Fruit fly (Drosophila melanogaster) whole organism, embryonic: ENCODE measurements around the gene CG6409.

Experiments
- ATbp ChIP-seq: fragments of 200-800 bp; sonication (Bioruptor generic); optimal IDR thresholded peaks from 2 replicates; lab custom pipeline; 2017; ENCODE audit warnings: missing biosample characterization, mild to moderate bottlenecking, missing genetic modification characterization, missing genetic modification reagents
- Atf3 ChIP-seq: fragments of 200-800 bp; sonication (Bioruptor generic); optimal IDR thresholded peaks from 3 replicates; lab custom pipeline; 2016; ENCODE audit warnings: missing biosample characterization, missing genetic modification characterization
- Atf6 ChIP-seq: fragments of 200-800 bp; sonication (Bioruptor generic); IDR thresholded peaks from 2 replicates; pipeline ENCODE4 v1.3.6; 2022; ENCODE audit warnings: missing biosample characterization, missing genetic modification characterization
- Bdp1 ChIP-seq: fragments of 200-800 bp; sonication (Bioruptor generic); optimal IDR thresholded peaks from 3 replicates; lab custom pipeline; 2016; ENCODE audit warnings: missing biosample characterization, missing genetic modification characterization
- CG10462 ChIP-seq: fragments of 200-800 bp; sonication (Bioruptor generic); optimal IDR thresholded peaks from 2 replicates; lab custom pipeline; 2016; ENCODE audit warnings: missing biosample characterization, missing genetic modification characterization
- CG10543 ChIP-seq: fragments of 200-800 bp; sonication (Bioruptor generic); optimal IDR thresholded peaks from 3 replicates; lab custom pipeline; 2017; ENCODE audit warnings: missing biosample characterization, mild to moderate bottlenecking, missing genetic modification characterization, moderate library complexity
- CG11398 ChIP-seq: fragments of 200-800 bp; sonication (Bioruptor generic); optimal IDR thresholded peaks from 2 replicates; lab custom pipeline; 2016; ENCODE audit warnings: missing biosample characterization, missing genetic modification characterization
- CG11723 ChIP-seq: fragments of 200-800 bp; sonication (Bioruptor generic); optimal IDR thresholded peaks from 2 replicates; lab custom pipeline; 2017; ENCODE audit warnings: missing biosample characterization, mild to moderate bottlenecking, missing genetic modification characterization
- CG12155 ChIP-seq: fragments of 200-800 bp; sonication (Bioruptor generic); optimal IDR thresholded peaks from 3 replicates; lab custom pipeline; 2016; ENCODE audit warnings: missing biosample characterization, missing genetic modification characterization
- CG12299 ChIP-seq: fragments of 200-800 bp; sonication (Bioruptor generic); optimal IDR thresholded peaks from 2 replicates; lab custom pipeline; 2018; ENCODE audit warnings: missing biosample characterization, mild to moderate bottlenecking, missing genetic modification characterization
- CG13287 ChIP-seq: fragments of 200-800 bp; sonication (Bioruptor generic); IDR thresholded peaks from 2 replicates; pipeline ENCODE4 v1.3.6; 2022; ENCODE audit warnings: missing biosample characterization, missing genetic modification characterization; ENCODE audit not compliant: partially characterized antibody
- CG1603 ChIP-seq: fragments of 200-800 bp; sonication (Bioruptor generic); optimal IDR thresholded peaks from 2 replicates; lab custom pipeline; 2019; ENCODE audit warnings: missing biosample characterization, mild to moderate bottlenecking, missing genetic modification characterization, moderate library complexity
- CG18011 ChIP-seq: fragments of 200-800 bp; sonication (Bioruptor generic); optimal IDR thresholded peaks from 2 replicates; lab custom pipeline; 2017; ENCODE audit warnings: missing biosample characterization, missing genetic modification characterization, mild to moderate bottlenecking, moderate library complexity, missing genotype
- CG31365 ChIP-seq: fragments of 200-800 bp; sonication (Bioruptor generic); optimal IDR thresholded peaks from 2 replicates; lab custom pipeline; 2018; ENCODE audit warnings: missing biosample characterization, mild to moderate bottlenecking, missing genetic modification characterization
- CG31441 ChIP-seq: fragments of 200-800 bp; sonication (Bioruptor generic); IDR thresholded peaks from 2 replicates; pipeline ENCODE4 v1.3.6; 2022; ENCODE audit warnings: missing biosample characterization, missing genetic modification characterization
- CG32767 ChIP-seq: fragments of 200-800 bp; sonication (Bioruptor generic); IDR thresholded peaks from 2 replicates; pipeline ENCODE4 v1.3.6; 2022; ENCODE audit warnings: missing biosample characterization, missing genetic modification characterization
- CG5245 ChIP-seq: fragments of 200-800 bp; sonication (Bioruptor generic); optimal IDR thresholded peaks from 3 replicates; lab custom pipeline; 2016; ENCODE audit warnings: missing biosample characterization, missing genetic modification characterization
- CG6254 ChIP-seq: fragments of 200-800 bp; sonication (Bioruptor generic); optimal IDR thresholded peaks from 3 replicates; lab custom pipeline; 2017; ENCODE audit warnings: mild to moderate bottlenecking, missing biosample characterization, missing genetic modification reagents, missing genetic modification characterization
- CG6689 ChIP-seq: fragments of 200-800 bp; sonication (Bioruptor generic); IDR thresholded peaks from 2 replicates; pipeline ENCODE4 v1.3.6; 2022; ENCODE audit warnings: missing biosample characterization, missing genetic modification characterization
- CG8089 ChIP-seq: fragments of 200-800 bp; sonication (Bioruptor generic); optimal IDR thresholded peaks from 3 replicates; lab custom pipeline; 2016; ENCODE audit warnings: missing biosample characterization, missing genetic modification characterization
- CG8281 ChIP-seq: fragments of 200-800 bp; sonication (Bioruptor generic); optimal IDR thresholded peaks from 2 replicates; lab custom pipeline; 2018; ENCODE audit warnings: missing biosample characterization, mild to moderate bottlenecking, missing genetic modification characterization, moderate library complexity
- CG9932 ChIP-seq: fragments of 200-800 bp; sonication (Bioruptor generic); IDR thresholded peaks from 2 replicates; pipeline ENCODE4 v1.3.6; 2022; ENCODE audit warnings: missing biosample characterization, missing genetic modification characterization
- HHEX ChIP-seq: fragments of 200-800 bp; sonication (Bioruptor generic); optimal IDR thresholded peaks from 3 replicates; lab custom pipeline; 2017; ENCODE audit warnings: missing biosample characterization, mild to moderate bottlenecking, missing genetic modification characterization, missing genetic modification reagents
- HLH4C ChIP-seq: fragments of 200-800 bp; sonication (Bioruptor generic); IDR thresholded peaks from 3 replicates; pipeline ENCODE4 v1.3.6; 2022; ENCODE audit warnings: missing biosample characterization, missing genetic modification characterization; ENCODE audit not compliant: partially characterized antibody
- HLHmδ ChIP-seq: fragments of 200-800 bp; sonication (Bioruptor generic); optimal IDR thresholded peaks from 2 replicates; lab custom pipeline; 2018; ENCODE audit warnings: missing biosample characterization, mild to moderate bottlenecking, missing genetic modification characterization, moderate library complexity
- HmgD ChIP-seq: fragments of 200-800 bp; sonication (Bioruptor generic); optimal IDR thresholded peaks from 3 replicates; lab custom pipeline; 2016; ENCODE audit warnings: missing biosample characterization, missing genetic modification characterization
- Hmr ChIP-seq: fragments of 200-800 bp; sonication (Bioruptor generic); optimal IDR thresholded peaks from 3 replicates; lab custom pipeline; 2017; ENCODE audit warnings: mild to moderate bottlenecking, missing biosample characterization, missing genetic modification reagents, missing genetic modification characterization
- Hr3 ChIP-seq: fragments of 200-800 bp; sonication (Bioruptor generic); optimal IDR thresholded peaks from 3 replicates; lab custom pipeline; 2016; ENCODE audit warnings: missing biosample characterization, missing genetic modification characterization
- Lpt ChIP-seq: fragments of >200 bp; optimal IDR thresholded peaks from 2 replicates; lab custom pipeline; 2018; ENCODE audit warnings: missing biosample characterization, missing genetic modification characterization
- Myb ChIP-seq: fragments of 200-800 bp; sonication (Bioruptor generic); optimal IDR thresholded peaks from 2 replicates; lab custom pipeline; 2016; ENCODE audit warnings: missing biosample characterization, missing genetic modification characterization
- NFAT ChIP-seq: fragments of 200-800 bp; sonication (Bioruptor generic); IDR thresholded peaks from 2 replicates; pipeline ENCODE4 v1.3.6; 2022; ENCODE audit warnings: missing biosample characterization, missing genetic modification characterization
- Oaz ChIP-seq: fragments of 200-800 bp; sonication (Bioruptor generic); IDR thresholded peaks from 2 replicates; pipeline ENCODE4 v1.3.6; 2022; ENCODE audit warnings: missing biosample characterization, missing genetic modification characterization
- YL-1 ChIP-seq: fragments of 200-800 bp; sonication (Bioruptor generic); optimal IDR thresholded peaks from 3 replicates; lab custom pipeline; 2017; ENCODE audit warnings: missing biosample characterization, mild to moderate bottlenecking, missing genetic modification characterization
- aop ChIP-seq: fragments of 200-800 bp; sonication (Bioruptor generic); IDR thresholded peaks from 2 replicates; pipeline ENCODE4 v1.3.6; 2022; ENCODE audit warnings: missing biosample characterization, missing genetic modification characterization
- ase ChIP-seq: fragments of 200-800 bp; sonication (Bioruptor generic); IDR thresholded peaks from 3 replicates; pipeline ENCODE4 v1.3.6; 2022; ENCODE audit warnings: missing biosample characterization, missing genetic modification characterization
- chn ChIP-seq: fragments of 200-800 bp; sonication (Bioruptor generic); optimal IDR thresholded peaks from 2 replicates; lab custom pipeline; 2016; ENCODE audit warnings: missing biosample characterization, missing genetic modification characterization
- cwo ChIP-seq: fragments of 200-800 bp; sonication (Bioruptor generic); optimal IDR thresholded peaks from 3 replicates; lab custom pipeline; 2017; ENCODE audit warnings: missing biosample characterization, missing genetic modification characterization, mild to moderate bottlenecking, moderate library complexity, missing genetic modification reagents
- dm ChIP-seq: fragments of 200-800 bp; sonication (Bioruptor generic); optimal IDR thresholded peaks from 3 replicates; lab custom pipeline; 2016; ENCODE audit warnings: missing biosample characterization, missing genetic modification characterization
- exex ChIP-seq: fragments of 200-800 bp; sonication (Bioruptor generic); optimal IDR thresholded peaks from 4 replicates; lab custom pipeline; 2018; ENCODE audit warnings: missing biosample characterization, mild to moderate bottlenecking, missing genetic modification characterization, moderate library complexity
- fd64A ChIP-seq: fragments of 200-800 bp; sonication (Bioruptor generic); optimal IDR thresholded peaks from 3 replicates; lab custom pipeline; 2018; ENCODE audit warnings: missing biosample characterization, mild to moderate bottlenecking, missing genetic modification characterization
- gcm2 ChIP-seq: fragments of 200-800 bp; sonication (Bioruptor generic); optimal IDR thresholded peaks from 2 replicates; lab custom pipeline; 2016; ENCODE audit warnings: missing biosample characterization, missing genetic modification characterization
- ham ChIP-seq: fragments of 200-800 bp; sonication (Bioruptor generic); IDR thresholded peaks from 2 replicates; pipeline ENCODE4 v1.3.6; 2022; ENCODE audit warnings: missing biosample characterization, missing genetic modification characterization
- inv ChIP-seq: fragments of 200-800 bp; sonication (Bioruptor generic); IDR thresholded peaks from 2 replicates; pipeline ENCODE4 v1.3.6; 2022; ENCODE audit warnings: missing biosample characterization, missing genetic modification characterization; ENCODE audit not compliant: partially characterized antibody
- lov ChIP-seq, 2 experiments: fragments of 200-800 bp in 1 of 2; fragments of >200 bp in 1 of 2; sonication (Bioruptor generic) in 1 of 2; IDR thresholded peaks in 1 of 2; optimal IDR thresholded peaks in 1 of 2; 2 replicates in 1 of 2; 3 replicates in 1 of 2; pipeline versions ENCODE4 v1.3.6 to Lab custom; 2017 to 2022; ENCODE audit warnings: missing biosample characterization in 1 of 2, missing genetic modification characterization in 1 of 2
- mirr ChIP-seq: fragments of 200-800 bp; sonication (Bioruptor generic); optimal IDR thresholded peaks from 3 replicates; lab custom pipeline; 2018; ENCODE audit warnings: missing biosample characterization, mild to moderate bottlenecking, missing genetic modification characterization
- schlank ChIP-seq: fragments of 200-800 bp; sonication (Bioruptor generic); optimal IDR thresholded peaks from 2 replicates; lab custom pipeline; 2018; ENCODE audit warnings: missing biosample characterization, mild to moderate bottlenecking, missing genetic modification characterization
- stc ChIP-seq: fragments of 200-800 bp; sonication (Bioruptor generic); IDR thresholded peaks from 2 replicates; pipeline ENCODE4 v1.3.6; 2022; ENCODE audit warnings: missing biosample characterization, missing genetic modification characterization
- sug ChIP-seq: fragments of 200-800 bp; optimal IDR thresholded peaks from 2 replicates; lab custom pipeline; 2019; ENCODE audit warnings: missing biosample characterization, mild to moderate bottlenecking, missing genetic modification characterization, moderate library complexity
- usp ChIP-seq: fragments of >200 bp; optimal IDR thresholded peaks from 2 replicates; lab custom pipeline; 2017; ENCODE audit warnings: missing biosample characterization, missing genetic modification characterization
- zen ChIP-seq: fragments of 200-800 bp; sonication (Bioruptor generic); optimal IDR thresholded peaks from 3 replicates; lab custom pipeline; 2018; ENCODE audit warnings: missing biosample characterization, mild to moderate bottlenecking, missing genetic modification characterization, moderate library complexity

The CG6409 gene

dm6 chr3L:10893156-10893784, 11.1 kb upstream of the CG6409 start (continued):
- TF ChIP-seq lov (optimal IDR thresholded peaks at IDR 0.05; lab: Kevin White, UChicago) (no peak), lov (GFP tag; IDR thresholded peaks at IDR 0.05; lab: Robert Waterston, UW) (no peak), zen (tag; lab: Kevin White, UChicago) (no peak), ATbp (GFP tag; lab: Kevin White, UChicago) (peak; percentile 44), CG13287 (GFP tag; lab: Robert Waterston, UW) (peak; percentile 9; the same call in 1 of the 2 replicates), CG8281 (tag; lab: Kevin White, UChicago) (no peak), HmgD (no peak), CG1603 (tag; lab: Kevin White, UChicago) (no peak), Atf6 (GFP tag; lab: Robert Waterston, UW) (no peak), CG12299 (tag; lab: Kevin White, UChicago) (no peak), stc (GFP tag; lab: Robert Waterston, UW) (no peak), gcm2 (GFP tag; lab: Kevin White, UChicago) (no peak), CG31365 (tag; lab: Kevin White, UChicago) (no peak), Oaz (GFP tag; lab: Robert Waterston, UW) (no peak), Hmr (GFP tag; lab: Kevin White, UChicago) (peak; percentile 49), CG11723 (GFP tag; lab: Kevin White, UChicago) (peak; percentile 5), usp (no peak), Lpt (no peak), fd64A (GFP tag; lab: Kevin White, UChicago) (no peak), CG31441 (GFP tag; lab: Robert Waterston, UW) (peak; percentile 72), HLHmδ (GFP tag; lab: Kevin White, UChicago) (no peak), mirr (no peak), exex (tag; lab: Kevin White, UChicago) (no peak), schlank (tag; lab: Kevin White, UChicago) (no peak), dm (GFP tag; lab: Kevin White, UChicago) (no peak), Hr3 (peak; percentile 18), CG10543 (GFP tag; lab: Kevin White, UChicago) (peak; percentile 14), chn (GFP tag; lab: Kevin White, UChicago) (no peak), inv (GFP tag; lab: Robert Waterston, UW) (no peak), CG8089 (GFP tag; lab: Kevin White, UChicago) (no peak), HHEX (GFP tag; lab: Kevin White, UChicago) (no peak), CG32767 (GFP tag; lab: Robert Waterston, UW) (no peak), CG12155 (GFP tag; lab: Kevin White, UChicago) (no peak), sug (tag; lab: Kevin White, UChicago) (peak; percentile 45), CG9932 (no peak), ham (GFP tag; lab: Robert Waterston, UW) (no peak), CG10462 (GFP tag; lab: Kevin White, UChicago) (no peak), ase (GFP tag; lab: Robert Waterston, UW) (no peak), HLH4C (GFP tag; lab: Robert Waterston, UW) (no peak), CG18011 (no peak), Atf3 (no peak), cwo (GFP tag; lab: Kevin White, UChicago) (peak; percentile 15), CG11398 (GFP tag; lab: Kevin White, UChicago) (no peak), aop (no peak), YL-1 (GFP tag; lab: Kevin White, UChicago) (no peak), NFAT (GFP tag; lab: Robert Waterston, UW) (no peak), Myb (GFP tag; lab: Kevin White, UChicago) (no peak), CG6254 (GFP tag; lab: Kevin White, UChicago) (no peak), CG6689 (GFP tag; lab: Robert Waterston, UW) (no peak), Bdp1 (no peak), CG5245 (GFP tag; lab: Kevin White, UChicago) (no peak)
